Fruit fly (Drosophila melanogaster) S2 (cell line): ENCODE results near the gene lectin-24A.

Experiments used
- CG8478 ChIP-seq: fragments of >200 bp; optimal IDR thresholded peaks from 2 replicates; lab custom pipeline; 2018
- CTCF ChIP-seq, 2 experiments: fragments of >200 bp; optimal IDR thresholded peaks; 2 replicates each; lab custom pipeline; 2018

Gene lectin-24A

DNA sequence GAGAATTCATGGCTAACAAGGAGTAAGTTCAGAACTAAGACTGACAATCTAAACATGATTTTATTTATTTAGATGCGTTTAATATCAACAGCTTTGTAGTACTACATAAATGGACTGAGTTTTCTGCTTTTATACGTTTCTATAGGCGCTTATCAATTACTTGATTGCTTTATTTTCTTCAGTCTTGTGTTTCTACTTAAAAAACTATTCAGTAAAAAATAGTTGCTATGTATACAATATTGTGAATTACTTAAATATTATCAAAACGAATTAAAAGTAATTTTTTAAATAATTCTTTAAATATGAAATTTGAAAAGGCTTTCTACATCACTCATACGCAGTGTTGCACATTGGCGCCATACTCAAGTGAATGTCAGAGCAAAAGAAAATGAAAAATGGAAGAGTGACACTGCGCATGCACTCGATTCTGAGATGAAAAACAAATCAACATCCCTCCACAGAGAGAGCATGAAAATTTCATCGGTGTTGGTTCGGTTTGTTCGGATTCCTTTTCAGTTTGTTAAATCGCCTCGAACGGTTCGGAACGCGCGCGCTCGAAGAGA, at the start of gene lectin-24A, which contains the start of gene Shaw:
Gene lectin-24A (minus strand): TSS at position 101 of the 563 bp plus-strand sequence.
Gene Shaw (plus strand): TSS at position 513 of the 563 bp plus-strand sequence.
- TF ChIP-seq CTCF (optimal IDR thresholded peaks at IDR 0.05; lab: Kevin White, UChicago) = no peak
- TF ChIP-seq CG8478 (lab: Kevin White, UChicago) = no peak

DNA sequence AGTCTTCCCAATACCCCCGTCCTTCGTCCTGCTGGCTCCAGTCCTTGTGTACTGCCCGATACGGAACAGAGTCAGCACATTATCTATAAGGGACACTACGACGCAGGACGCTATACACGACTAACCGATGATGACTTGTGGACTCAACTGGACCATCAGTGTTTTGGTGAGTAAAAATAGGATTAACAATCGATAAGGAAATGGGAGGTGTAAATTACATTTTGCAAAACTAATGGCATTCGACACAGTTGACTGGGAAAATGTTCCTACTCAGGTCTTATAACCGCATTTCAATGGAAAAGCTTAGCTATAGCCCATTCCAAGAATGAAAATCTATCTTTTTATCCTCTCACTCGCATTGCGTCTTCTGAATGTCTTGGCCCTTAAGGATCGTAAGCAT, 47.6 kb upstream of the lectin-24A start, which contains the start of gene CG43703:
Gene CG43703 (plus strand): TSS at position 301 of the 400 bp plus-strand sequence.
- no peak for TF ChIP-seq CTCF (optimal IDR thresholded peaks at IDR 0.05; lab: Kevin White, UChicago)
- TF ChIP-seq CG8478 (lab: Kevin White, UChicago) = no peak

DNA sequence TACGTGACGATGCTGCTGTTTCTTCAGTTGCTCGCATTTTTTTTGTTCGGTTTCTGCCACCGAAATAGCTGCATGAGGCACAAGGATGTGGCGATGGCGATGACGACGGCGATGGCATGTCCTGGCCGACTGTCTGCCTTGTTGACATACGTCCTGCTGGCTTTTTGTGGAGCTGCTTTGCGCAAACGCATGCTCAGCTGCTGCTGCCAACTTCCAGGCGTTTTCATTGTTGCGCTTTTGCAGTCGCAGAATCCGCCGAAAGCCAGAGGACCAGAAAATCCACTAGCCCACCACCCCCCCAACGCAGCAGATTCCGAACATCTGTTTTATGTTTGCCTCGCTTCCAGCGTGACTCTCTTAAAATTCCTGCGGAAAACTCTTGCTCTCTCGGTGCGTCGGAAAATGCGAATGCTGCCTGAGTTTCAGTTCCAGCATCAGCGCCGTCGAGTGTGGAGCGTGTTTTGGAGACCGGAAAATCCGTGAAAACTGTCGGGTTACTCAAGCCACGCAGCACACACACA, 39.3 kb upstream of the lectin-24A start, which contains the start of gene CG43707:
Gene CG43707 (plus strand): TSS at position 426 of the 521 bp plus-strand sequence.
- TF ChIP-seq CG8478 (lab: Kevin White, UChicago) = no peak

DNA sequence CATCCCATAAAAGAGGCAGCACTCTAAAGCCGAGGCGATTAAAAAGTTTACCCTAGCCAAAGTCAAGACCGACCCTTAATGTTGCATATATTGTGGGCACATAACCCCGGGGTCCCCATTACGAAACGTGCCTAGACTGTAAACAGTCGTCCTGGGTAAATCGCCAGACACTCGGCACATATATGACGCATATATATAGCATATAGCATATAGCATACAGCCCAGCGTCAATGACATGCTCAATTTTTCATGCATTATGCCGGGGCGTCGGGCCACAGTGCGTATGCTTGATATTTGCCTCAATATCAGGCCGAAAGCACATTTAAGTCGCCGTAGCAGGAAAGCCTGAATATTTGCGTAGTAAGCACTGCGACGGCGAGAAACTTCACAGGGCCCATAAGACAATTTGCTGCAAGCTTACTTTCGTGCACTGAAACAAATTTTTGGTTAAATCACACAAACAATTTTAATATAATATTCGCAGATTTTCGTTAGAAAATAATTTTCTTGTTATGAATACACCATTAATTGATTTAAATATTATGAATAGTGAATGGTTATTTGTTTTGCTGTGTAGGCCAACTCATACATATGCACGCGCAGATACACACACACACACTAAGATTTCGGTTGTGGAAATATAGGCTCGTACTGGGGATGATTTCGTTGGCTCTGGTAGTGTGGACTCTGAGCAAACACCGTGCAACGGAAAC, 37.4 kb upstream of the lectin-24A start:
- no peak for TF ChIP-seq CTCF (optimal IDR thresholded peaks at IDR 0.05; lab: Kevin White, UChicago)
- no peak for TF ChIP-seq CG8478 (lab: Kevin White, UChicago)

DNA sequence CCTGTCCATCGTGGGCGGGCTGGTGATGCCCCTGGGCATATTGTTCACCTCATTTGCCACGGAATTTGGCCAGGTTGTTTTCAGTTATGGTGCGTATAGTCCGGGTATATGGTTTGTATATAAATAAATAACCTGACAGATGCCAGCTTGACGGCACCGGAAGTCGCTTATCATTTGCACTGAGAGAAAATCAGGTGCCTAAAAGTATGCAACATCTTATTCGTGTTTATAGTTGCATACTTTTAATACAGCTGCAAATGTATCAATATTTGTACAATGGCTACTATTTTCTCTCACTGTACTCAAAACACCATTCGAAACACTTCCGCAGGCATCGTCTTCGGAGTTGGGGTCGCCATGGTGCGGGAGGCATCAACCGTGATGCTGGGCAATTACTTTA, 31.1 kb upstream of the lectin-24A start:
- TF ChIP-seq CG8478 (lab: Kevin White, UChicago) (no peak), CTCF (optimal IDR thresholded peaks at IDR 0.05; lab: Kevin White, UChicago) (no peak)

DNA sequence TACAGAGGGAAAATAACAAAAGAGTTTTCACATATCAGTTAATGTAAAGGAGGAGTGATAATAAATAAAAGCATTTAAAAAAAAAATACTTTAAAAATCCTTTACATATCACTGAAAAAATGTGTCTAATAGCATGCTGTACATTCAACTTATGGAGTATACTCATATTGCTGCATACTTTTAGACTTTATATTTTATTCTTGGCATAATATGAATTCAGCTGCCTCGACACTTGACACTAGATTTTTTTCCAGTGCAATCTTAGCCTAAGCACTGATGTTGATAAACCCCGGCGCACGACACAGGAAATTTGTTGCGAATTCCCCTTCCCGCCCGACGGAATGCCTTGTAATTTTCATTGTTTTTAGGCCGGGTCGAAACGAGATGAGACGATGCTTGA, 22.9 kb upstream of the lectin-24A start:
- no peak for TF ChIP-seq CTCF (optimal IDR thresholded peaks at IDR 0.05; lab: Kevin White, UChicago)
- no peak for TF ChIP-seq CG8478 (lab: Kevin White, UChicago)

DNA sequence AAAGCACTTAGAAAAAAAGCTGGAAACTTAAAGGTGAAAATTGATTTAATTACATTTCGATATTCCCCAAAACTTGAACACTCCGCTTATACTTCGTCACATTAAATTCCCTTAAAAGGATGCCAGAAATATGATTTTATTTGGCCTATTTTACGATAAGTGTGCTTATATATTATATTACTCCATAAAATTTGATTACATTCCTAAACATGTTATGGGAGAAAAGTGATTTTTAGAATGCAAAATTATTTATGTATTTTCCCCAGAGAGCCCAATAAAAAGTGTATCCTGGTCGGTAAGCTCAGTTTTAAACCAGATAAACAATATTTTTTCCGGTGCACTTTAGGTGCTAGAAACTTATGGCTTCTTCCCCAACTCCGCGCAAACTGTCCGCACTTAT, 20.1 kb upstream of the lectin-24A start:
- TF ChIP-seq CG8478 (lab: Kevin White, UChicago) (no peak), CTCF (optimal IDR thresholded peaks at IDR 0.05; lab: Kevin White, UChicago) (no peak)

DNA sequence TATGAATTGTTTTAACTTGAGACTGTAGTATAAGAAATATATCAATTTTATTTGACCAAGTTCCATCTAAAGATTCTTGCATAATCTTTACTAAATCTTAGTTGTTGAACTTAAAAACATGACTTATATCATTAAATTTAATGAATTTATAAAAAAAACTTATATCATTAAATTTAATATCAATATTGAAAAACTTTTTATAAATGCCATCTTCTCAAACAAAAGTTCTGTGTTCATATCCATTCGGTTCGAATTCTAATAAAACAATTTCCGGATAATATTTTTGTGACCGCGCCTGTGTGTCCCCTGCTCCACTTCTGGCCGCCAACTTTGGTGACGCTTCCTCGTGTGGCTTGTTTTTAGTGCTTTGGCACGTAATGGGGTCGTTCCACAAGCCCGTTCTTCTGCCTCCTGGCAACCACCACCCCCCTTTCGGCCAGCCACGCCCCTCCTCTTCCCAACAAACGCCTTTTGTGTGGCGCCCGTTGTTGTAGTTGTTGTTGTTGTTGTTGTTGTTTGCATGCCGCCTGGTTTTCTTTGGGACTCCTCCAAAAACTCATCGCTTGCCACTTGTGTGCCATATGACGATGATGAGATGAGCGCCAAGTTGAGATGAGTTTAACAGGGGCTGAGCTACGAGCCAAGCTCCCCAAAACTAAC, 19.6 kb upstream of the lectin-24A start:
- TF ChIP-seq CG8478 (lab: Kevin White, UChicago) (no peak), CTCF (optimal IDR thresholded peaks at IDR 0.05; lab: Kevin White, UChicago) (no peak)

DNA sequence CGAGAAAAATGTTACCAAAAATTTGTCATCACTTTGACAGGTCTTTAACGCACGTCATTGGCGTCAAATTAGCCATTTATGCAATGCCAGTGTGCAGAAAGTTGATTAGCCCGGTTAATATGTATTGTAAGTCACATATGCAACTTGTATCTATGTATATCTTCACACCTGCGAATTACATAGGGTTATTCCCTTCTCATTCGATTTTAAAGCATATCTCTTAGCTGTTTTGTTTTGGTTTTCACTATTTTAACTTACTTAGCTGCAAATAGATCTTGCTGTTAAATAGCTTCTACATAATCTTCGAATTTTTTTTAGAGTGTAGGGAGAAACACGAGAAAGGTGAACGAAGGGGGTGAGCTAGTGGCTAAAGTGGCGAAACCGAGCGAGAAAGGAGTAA, 13.5 kb upstream of the lectin-24A start:
- TF ChIP-seq CG8478 (lab: Kevin White, UChicago) (no peak), CTCF (optimal IDR thresholded peaks at IDR 0.05; lab: Kevin White, UChicago) (no peak)

DNA sequence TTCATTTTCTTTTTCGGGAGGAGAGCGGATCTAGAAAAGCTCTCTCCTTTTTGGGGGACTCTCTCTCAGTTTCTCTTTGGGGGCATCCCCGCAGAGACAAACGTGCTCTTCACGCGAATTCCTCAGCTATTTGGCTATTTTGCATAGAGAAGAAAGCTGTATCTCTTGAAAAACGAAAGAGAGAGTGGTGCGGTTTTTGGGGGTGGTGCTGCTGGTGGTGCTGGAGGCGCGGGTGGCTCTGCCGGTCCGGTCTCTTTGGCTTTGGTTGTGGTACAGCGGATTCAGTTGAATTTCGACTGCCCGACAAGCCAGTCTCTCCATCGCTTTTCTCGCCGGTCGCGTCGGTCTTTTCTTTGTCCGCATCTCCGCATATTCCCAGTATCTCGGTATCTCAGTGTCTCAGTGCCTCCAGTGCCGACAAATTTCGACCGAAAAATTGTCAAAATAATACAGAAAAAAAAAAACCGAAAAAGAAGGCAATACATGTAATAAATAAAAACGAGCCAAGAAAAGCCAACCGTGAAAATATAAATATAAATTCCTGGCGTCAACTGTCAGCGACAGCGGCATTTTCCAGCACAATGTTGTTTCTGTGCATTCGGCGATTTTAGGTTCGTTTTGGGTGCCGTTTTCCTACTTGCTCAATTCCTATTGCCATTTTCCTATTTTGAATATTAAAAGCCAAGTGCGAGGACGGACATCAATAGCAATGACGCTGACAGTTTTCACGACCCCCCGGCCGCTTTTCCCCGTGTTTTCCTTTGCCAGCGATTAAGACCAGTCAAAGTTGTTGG, 12.8 kb upstream of the lectin-24A start, which contains the start of gene CG10019:
Gene CG10019 (plus strand): TSS at position 285 of the 794 bp plus-strand sequence.
- TF ChIP-seq CTCF (optimal IDR thresholded peaks at IDR 0.05; lab: Kevin White, UChicago) (no peak), CG8478 (lab: Kevin White, UChicago) (no peak)

DNA sequence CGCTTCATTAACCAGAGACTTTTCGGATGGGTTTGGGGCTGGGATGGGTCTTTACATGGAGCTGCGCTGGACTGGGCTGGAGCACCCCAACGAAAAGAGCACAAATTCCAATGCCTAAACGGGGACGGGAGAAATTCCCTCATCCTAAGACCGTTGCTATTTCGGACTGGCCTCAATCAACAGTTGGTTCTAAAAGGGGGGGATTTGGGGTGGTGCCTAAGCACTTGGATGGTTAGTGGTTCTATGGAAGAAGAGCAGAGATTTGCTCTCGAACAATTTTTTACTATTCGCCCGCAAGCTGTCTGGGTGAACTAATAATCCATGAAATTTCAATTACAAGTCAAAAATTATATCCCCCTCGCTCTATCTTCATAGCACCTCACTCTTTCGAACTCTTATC, 12.1 kb upstream of the lectin-24A start:
- TF ChIP-seq CG8478 (lab: Kevin White, UChicago) (no peak), CTCF (optimal IDR thresholded peaks at IDR 0.05; lab: Kevin White, UChicago) (no peak)

DNA sequence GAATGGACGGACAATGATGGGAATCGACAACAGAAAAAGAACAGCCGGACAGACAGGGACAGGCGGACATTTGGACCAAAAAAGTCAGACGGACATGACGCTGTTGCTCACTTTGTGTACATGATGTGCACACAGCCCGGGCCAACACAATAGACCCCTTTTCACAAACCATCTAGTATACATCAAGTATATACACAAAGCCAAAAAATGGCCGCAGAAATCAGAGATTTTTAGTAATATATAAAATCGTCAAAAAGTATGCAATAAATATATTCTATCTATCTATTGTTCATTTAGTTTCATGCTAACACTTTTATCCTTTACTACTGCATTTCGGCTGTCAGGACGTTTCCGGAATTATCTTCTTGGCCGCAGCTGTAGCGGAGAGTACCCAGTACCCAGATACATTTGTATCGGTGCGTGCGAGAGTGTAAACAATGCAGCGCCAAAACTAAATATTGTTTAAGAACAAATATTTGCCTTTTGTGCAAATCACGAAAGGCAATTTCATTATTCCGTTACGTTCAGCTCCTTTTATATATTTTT, 1.9 kb upstream of the lectin-24A start:
- no peak for TF ChIP-seq CG8478 (lab: Kevin White, UChicago)
- TF ChIP-seq CTCF (optimal IDR thresholded peaks at IDR 0.05; lab: Kevin White, UChicago) = no peak

DNA sequence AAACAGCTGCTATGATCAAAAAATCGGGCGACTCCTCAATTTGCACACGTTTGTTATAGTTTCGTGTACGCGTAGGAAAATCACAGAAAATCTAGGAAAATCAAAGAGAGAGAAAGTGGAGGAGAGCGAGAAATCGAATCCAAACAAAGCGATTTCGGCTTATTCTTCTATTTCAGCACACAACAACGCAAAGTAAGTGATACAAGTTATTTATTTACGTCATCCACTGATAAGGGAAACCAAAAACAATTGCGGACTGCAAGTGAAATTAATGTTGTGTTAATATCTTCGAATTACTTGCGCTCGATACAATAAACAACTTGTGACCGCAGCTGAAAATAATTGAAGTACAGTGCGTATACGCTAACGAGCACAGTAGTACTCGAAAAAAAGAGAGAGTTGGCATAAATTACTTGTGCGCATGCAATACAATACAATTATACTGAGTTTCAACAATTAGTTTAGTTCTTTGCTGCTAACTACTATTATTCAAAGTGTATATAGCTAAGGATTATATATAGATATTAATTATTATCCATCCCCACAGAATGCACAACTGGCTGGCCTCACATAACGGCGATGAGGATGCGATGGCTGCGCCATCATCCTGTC, 3.9 kb downstream of the lectin-24A start:
- no peak for TF ChIP-seq CTCF (optimal IDR thresholded peaks at IDR 0.05; lab: Kevin White, UChicago)
- no peak for TF ChIP-seq CG8478 (lab: Kevin White, UChicago)
